Comparison of ENCODE assay signal across 3 worm cellular contexts in genomic region chrX:17631703-17632102, ce11.
A peak's percentile ranks its signal among the peaks of the same experiment; 100 is the strongest.
TF ChIP-seq lines count a peak whose summit lies in the region.

No protein-coding gene starts in this region.

TF ChIP-seq in whole organism, L2 larva, 48 proteins besides CTCF, POLR2A, EP300 and RAD21 (continued from another document):
- TF ChIP-seq unc-55 (GFP tag; optimal IDR thresholded peaks at IDR 0.05; lab: Kevin White, UChicago) (peak; percentile 15), lin-39 (tag; optimal IDR thresholded peaks at IDR 0.05; lab: Kevin White, UChicago) (no peak), crh-2 (tag; optimal IDR thresholded peaks at IDR 0.05; lab: Kevin White, UChicago) (peak; percentile 9), blmp-1 (tag; optimal IDR thresholded peaks at IDR 0.05; lab: Kevin White, UChicago; ENCODE audit: insufficient read depth) (no peak), ceh-82 (tag; optimal IDR thresholded peaks at IDR 0.05; lab: Kevin White, UChicago) (no peak), C34F6.9 (tag; optimal IDR thresholded peaks at IDR 0.05; lab: Kevin White, UChicago) (peak; percentile 11), nhr-6 (tag; optimal IDR thresholded peaks at IDR 0.05; lab: Kevin White, UChicago) (no peak)

TF ChIP-seq in whole organism, L3 larva, 47 proteins besides CTCF, POLR2A, EP300 and RAD21 (continued from another document):
- TF ChIP-seq eor-1 (tag; optimal IDR thresholded peaks at IDR 0.05; lab: Kevin White, UChicago) (no peak), mml-1 (tag; optimal IDR thresholded peaks at IDR 0.05; lab: Kevin White, UChicago) (peak; percentile 11), elt-1 (tag; optimal IDR thresholded peaks at IDR 0.05; lab: Kevin White, UChicago) (no peak), fkh-2 (tag; optimal IDR thresholded peaks at IDR 0.05; lab: Kevin White, UChicago) (no peak), elt-3 (tag; optimal IDR thresholded peaks at IDR 0.05; lab: Kevin White, UChicago) (no peak), mdl-1 (tag; optimal IDR thresholded peaks at IDR 0.05; lab: Kevin White, UChicago) (no peak), nfya-1 (tag; optimal IDR thresholded peaks at IDR 0.05; lab: Kevin White, UChicago; ENCODE audit: insufficient read depth) (no peak), hmg-11 (tag; optimal IDR thresholded peaks at IDR 0.05; lab: Kevin White, UChicago) (peak; percentile 15), ceh-28 (tag; optimal IDR thresholded peaks at IDR 0.05; lab: Kevin White, UChicago) (no peak), daf-12 (tag; optimal IDR thresholded peaks at IDR 0.05; lab: Kevin White, UChicago) (no peak), tbx-2 (tag; optimal IDR thresholded peaks at IDR 0.05; lab: Kevin White, UChicago) (no peak), snpc-4 (tag; optimal IDR thresholded peaks at IDR 0.05; lab: Kevin White, UChicago) (no peak), sea-2 (GFP tag; optimal IDR thresholded peaks at IDR 0.05; lab: Kevin White, UChicago) (no peak), lin-39 (tag; optimal IDR thresholded peaks at IDR 0.05; lab: Kevin White, UChicago) (peak; percentile 50), nhr-67 (tag; optimal IDR thresholded peaks at IDR 0.05; lab: Kevin White, UChicago) (no peak), egl-5 (tag; optimal IDR thresholded peaks at IDR 0.05; lab: Kevin White, UChicago) (peak; percentile 49), pqm-1 (tag; optimal IDR thresholded peaks at IDR 0.05; lab: Kevin White, UChicago) (no peak), elt-2 (tag; optimal IDR thresholded peaks at IDR 0.05; lab: Kevin White, UChicago) (no peak), zag-1 (tag; optimal IDR thresholded peaks at IDR 0.05; lab: Kevin White, UChicago) (no peak), ztf-11 (tag; optimal IDR thresholded peaks at IDR 0.05; lab: Kevin White, UChicago) (no peak), jun-1 (tag; optimal IDR thresholded peaks at IDR 0.05; lab: Kevin White, UChicago) (no peak), unc-62 (GFP tag; optimal IDR thresholded peaks at IDR 0.05; lab: Kevin White, UChicago) (no peak), nhr-77 (tag; optimal IDR thresholded peaks at IDR 0.05; lab: Kevin White, UChicago) (no peak)

TF ChIP-seq in whole organism, L4 larva, 104 proteins besides CTCF, POLR2A, EP300 and RAD21 (continued from another document):
- TF ChIP-seq nhr-77 (tag; optimal IDR thresholded peaks at IDR 0.05; lab: Kevin White, UChicago), result peak; percentile 37
- peak; percentile 87 for TF ChIP-seq aha-1 (tag; lab: Kevin White, UChicago)
- peak; percentile 50; the same call in 1 of the 2 replicates for TF ChIP-seq hmg-1.1 (GFP tag; IDR thresholded peaks at IDR 0.05; lab: Robert Waterston, UW)
- TF ChIP-seq hlh-11 (tag; optimal IDR thresholded peaks at IDR 0.05; lab: Kevin White, UChicago), result peak; percentile 47
- TF ChIP-seq nhr-28 (tag; optimal IDR thresholded peaks at IDR 0.05; lab: Kevin White, UChicago), result peak; percentile 13
- TF ChIP-seq set-16 (GFP tag; IDR thresholded peaks at IDR 0.05; lab: Robert Waterston, UW), result no peak
- TF ChIP-seq zip-2 (tag; optimal IDR thresholded peaks at IDR 0.05; lab: Kevin White, UChicago), result no peak
- TF ChIP-seq daf-16 (GFP tag; optimal IDR thresholded peaks at IDR 0.05; lab: Kevin White, UChicago), result peak in 1 of 2 experiments; percentile 15
- peak; percentile 28 for TF ChIP-seq daf-16 (tag; optimal IDR thresholded peaks at IDR 0.05; lab: Kevin White, UChicago)
- TF ChIP-seq lin-29 (GFP tag; IDR thresholded peaks at IDR 0.05; lab: Robert Waterston, UW), result no peak
- TF ChIP-seq lir-3 (tag; optimal IDR thresholded peaks at IDR 0.05; lab: Kevin White, UChicago), result no peak
- peak; percentile 45 for TF ChIP-seq mes-2 (tag; optimal IDR thresholded peaks at IDR 0.05; lab: Kevin White, UChicago; ENCODE audit: poor library complexity, severe bottlenecking)
- peak; percentile 45 for TF ChIP-seq dve-1 (tag; optimal IDR thresholded peaks at IDR 0.05; lab: Kevin White, UChicago; ENCODE audit: insufficient read depth)
- 0 out of 2 replicates have a peak, but pooled peaks have one; percentile 10 for TF ChIP-seq ceh-20 (GFP tag; IDR thresholded peaks at IDR 0.05; lab: Robert Waterston, UW)
- no peak for TF ChIP-seq duxl-1 (tag; optimal IDR thresholded peaks at IDR 0.05; lab: Kevin White, UChicago; ENCODE audit: poor library complexity)
- no peak for TF ChIP-seq Y48G9A.11 (GFP tag; IDR thresholded peaks at IDR 0.05; lab: Robert Waterston, UW)
- no peak for TF ChIP-seq fkh-10 (GFP tag; optimal IDR thresholded peaks at IDR 0.05; lab: Kevin White, UChicago)
- TF ChIP-seq hif-1 (tag; optimal IDR thresholded peaks at IDR 0.05; lab: Kevin White, UChicago), result peak in 1 of 2 experiments; percentile 73
- no peak for TF ChIP-seq pha-4 (GFP tag; IDR thresholded peaks at IDR 0.05; lab: Robert Waterston, UW)
- peak; percentile 3 for TF ChIP-seq pha-4 (tag; optimal IDR thresholded peaks at IDR 0.05; lab: Kevin White, UChicago)
- TF ChIP-seq Y105C5A.15 (GFP tag; IDR thresholded peaks at IDR 0.05; lab: Robert Waterston, UW), result no peak
- no peak for TF ChIP-seq nhr-42 (GFP tag; IDR thresholded peaks at IDR 0.05; lab: Robert Waterston, UW)
TF ChIP-seq in whole organism, L4 larva: peak in this region for 16.
